Fruit fly (Drosophila melanogaster): Measurements from ENCODE around the gene CG43322.

dm6 chr2L:6970813-6971212 lies 42.4 kb upstream of the CG43322 start:
- no peak for TF ChIP-seq CG14711 (tag; optimal IDR thresholded peaks at IDR 0.05)
- no peak for TF ChIP-seq CG1620 (GFP tag; optimal IDR thresholded peaks at IDR 0.05)
- TF ChIP-seq kay (GFP tag; ENCODE audit: borderline replicate concordance): no peak
- no peak for TF ChIP-seq toe (GFP tag; optimal IDR thresholded peaks at IDR 0.05)
- TF ChIP-seq tj (GFP tag; optimal IDR thresholded peaks at IDR 0.05): no peak
